Worm (Caenorhabditis elegans): Measurements from ENCODE around the gene argn-1.

DNA sequence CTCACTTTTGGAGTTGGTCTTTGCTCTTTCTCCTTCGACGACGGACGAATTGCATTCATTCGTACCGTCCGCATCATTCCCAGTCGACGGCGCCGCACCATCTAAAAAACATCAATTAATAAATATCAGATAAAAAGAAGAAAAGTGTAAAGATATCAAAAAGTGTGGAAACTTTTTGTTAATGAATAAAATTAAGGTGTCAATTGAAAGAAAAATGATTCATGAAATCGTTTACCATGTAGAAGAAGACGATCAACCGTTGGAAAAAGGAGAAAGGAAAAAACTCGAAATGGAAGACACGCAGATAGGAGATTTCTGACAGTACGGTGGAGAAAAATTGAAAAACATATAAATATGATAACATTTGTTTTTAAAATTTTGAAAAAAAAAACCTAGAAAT, 50.3 kb downstream of the argn-1 start, which contains the start of gene set-19:
- no peak for TF ChIP-seq him-1 (tag; optimal IDR thresholded peaks at IDR 0.05)
- TF ChIP-seq dao-5 (tag; optimal IDR thresholded peaks at IDR 0.05) = no peak
- no peak for TF ChIP-seq W03F9.2 (tag; optimal IDR thresholded peaks at IDR 0.05)
